Worm (Caenorhabditis elegans) whole organism, dauer: ENCODE measurements around the gene nuaf-3.
"Not testable (repeated sequence)": the region's sequence is repeated elsewhere in the genome, so short reads cannot be mapped to it uniquely, and the experiment has no call there.

Experiments
- unc-62 ChIP-seq: sonication (generic microtip); optimal IDR thresholded peaks from 2 replicates; lab custom pipeline; 2017; ENCODE audit warnings: missing biosample characterization, missing genetic modification reagents, missing genetic modification characterization

The nuaf-3 gene

ce11 chrIV:11174772-11175171, 9.3 kb upstream of the nuaf-3 start:
- TF ChIP-seq unc-62 (GFP tag; lab: Kevin White, UChicago): no peak

ce11 chrIV:11176967-11177366, 7.1 kb upstream of the nuaf-3 start, which contains the start of gene rap-3:
Gene rap-3 (plus strand): TSS chrIV:11177267.
- no peak for TF ChIP-seq unc-62 (GFP tag; lab: Kevin White, UChicago)

- TF ChIP-seq unc-62 (GFP tag; lab: Kevin White, UChicago): no peak
These were observed 5.6 kb upstream of the nuaf-3 start, which contains the start of gene C08F8.9 for ce11 chrIV:11178495-11178894. Gene C08F8.9 (minus strand): TSS chrIV:11178595.

- not testable (repeated sequence) for TF ChIP-seq unc-62 (GFP tag; lab: Kevin White, UChicago)
These were observed 4.9 kb upstream of the nuaf-3 start, which contains the start of gene cpt-2 for ce11 chrIV:11179123-11179740. Gene cpt-2 (plus strand): TSS chrIV:11179645.

DNA sequence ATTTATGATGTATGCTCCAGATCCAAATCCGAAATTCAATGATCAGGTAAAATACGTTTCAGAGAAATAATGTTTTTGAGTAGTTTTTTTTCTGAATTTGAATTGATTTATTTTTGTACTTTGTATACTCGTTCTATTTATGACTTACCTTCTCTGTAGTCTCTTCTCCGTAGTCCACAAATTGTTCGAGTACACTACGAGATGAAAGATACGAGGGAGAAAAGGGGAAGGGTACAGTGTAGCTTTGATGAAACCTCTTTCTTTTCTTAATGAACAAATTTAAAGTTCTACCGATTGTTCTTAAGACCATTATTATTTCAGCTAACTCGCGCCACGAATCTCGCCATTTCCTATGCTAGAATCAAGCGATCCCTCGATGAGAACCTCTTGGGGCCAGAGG, 4.0 kb upstream of the nuaf-3 start:
- TF ChIP-seq unc-62 (GFP tag; lab: Kevin White, UChicago): no peak

ce11 chrIV:11183013-11183412, 1.1 kb upstream of the nuaf-3 start, which contains the start of gene prx-14:
Gene prx-14 (plus strand): TSS chrIV:11183132.
- no peak for TF ChIP-seq unc-62 (GFP tag; lab: Kevin White, UChicago)

DNA sequence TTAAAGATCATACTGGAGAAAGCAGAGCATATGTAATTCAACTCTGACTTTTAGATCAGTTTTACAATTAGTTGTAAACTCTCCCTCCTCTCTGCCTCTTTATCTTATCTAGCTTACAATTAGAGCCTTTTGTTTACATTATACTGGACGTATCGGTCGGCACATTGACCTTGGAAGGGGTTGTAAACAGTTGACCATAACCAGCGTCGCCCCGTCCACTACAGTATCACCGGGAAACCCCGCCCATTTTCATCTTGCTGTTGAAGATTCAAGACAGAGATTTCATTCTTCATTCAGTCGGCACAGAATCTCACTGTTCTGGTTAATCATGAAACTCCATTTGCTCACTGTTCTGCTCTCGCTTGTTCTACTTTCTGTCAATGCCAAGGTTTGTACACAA, 2.6 kb downstream of the nuaf-3 start, which contains the start of gene sdz-27:
TSS of gene sdz-27 (plus strand) at position 301 of the 400 bp plus-strand sequence.
- TF ChIP-seq unc-62 (GFP tag; lab: Kevin White, UChicago): no peak

ce11 chrIV:11189411-11189810, 5.3 kb downstream of the nuaf-3 start, which contains the start of gene fbxb-79:
Gene fbxb-79 (minus strand): TSS chrIV:11189511.
- TF ChIP-seq unc-62 (GFP tag; lab: Kevin White, UChicago): no peak

- TF ChIP-seq unc-62 (GFP tag; lab: Kevin White, UChicago): not testable (repeated sequence)
These were observed 14.9 kb downstream of the nuaf-3 start, which contains the start of gene R07H5.16 for ce11 chrIV:11198983-11199382. Gene R07H5.16 (plus strand): TSS chrIV:11199330.

DNA sequence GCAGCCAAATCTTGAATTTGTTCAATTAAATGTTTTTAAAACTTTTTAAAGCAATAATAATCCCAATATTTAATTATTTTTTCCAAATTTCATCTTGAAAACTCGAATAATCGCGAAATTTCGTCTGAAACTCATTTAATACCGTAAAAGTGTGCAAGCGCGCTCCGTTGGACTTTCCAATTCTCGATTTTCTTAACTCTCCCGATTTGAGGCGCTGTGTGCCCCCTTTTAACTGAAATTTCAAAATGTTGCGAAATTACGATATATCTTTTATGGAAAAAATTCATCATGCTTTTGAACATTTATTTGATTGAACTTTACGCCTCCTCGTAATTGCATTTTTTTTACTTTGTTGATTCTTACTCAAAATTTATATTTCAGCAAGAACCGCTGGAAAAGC, 18.3 kb downstream of the nuaf-3 start, which contains the start of gene R07H5.11:
TSS of gene R07H5.11 (plus strand) at position 380 of the 400 bp plus-strand sequence.
- TF ChIP-seq unc-62 (GFP tag; lab: Kevin White, UChicago): not testable (repeated sequence)

- no peak for TF ChIP-seq unc-62 (GFP tag; lab: Kevin White, UChicago)
These were observed 23.1 kb downstream of the nuaf-3 start, which contains the start of gene R07H5.9 for ce11 chrIV:11207186-11207585. Gene R07H5.9 (plus strand): TSS chrIV:11207486.

DNA sequence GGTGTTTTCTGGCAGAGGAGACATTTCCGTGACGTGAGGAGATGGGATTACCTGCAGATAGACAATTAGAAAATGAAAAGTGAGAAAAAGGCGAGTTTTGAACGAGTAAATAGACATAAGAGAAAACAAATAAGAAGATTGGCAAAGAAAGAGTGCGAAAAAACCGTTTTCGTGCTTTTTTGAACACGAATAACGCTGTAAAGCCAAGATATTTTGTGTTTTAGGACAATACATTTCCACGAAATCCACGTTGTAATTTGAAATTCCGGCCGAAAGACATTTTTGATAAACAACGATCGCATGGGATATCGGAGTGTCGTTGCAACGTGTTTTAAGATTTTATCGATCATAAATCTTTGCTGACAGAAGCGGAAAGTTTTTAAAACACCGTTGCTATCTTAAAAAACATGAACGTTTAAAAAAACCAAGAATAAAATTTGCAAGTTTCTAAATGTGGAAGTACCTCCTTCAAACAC, 26.7 kb downstream of the nuaf-3 start, which contains the start of gene adk-1:
TSS of gene adk-1 (minus strand) at position 51 of the 476 bp plus-strand sequence.
- no peak for TF ChIP-seq unc-62 (GFP tag; lab: Kevin White, UChicago)

DNA sequence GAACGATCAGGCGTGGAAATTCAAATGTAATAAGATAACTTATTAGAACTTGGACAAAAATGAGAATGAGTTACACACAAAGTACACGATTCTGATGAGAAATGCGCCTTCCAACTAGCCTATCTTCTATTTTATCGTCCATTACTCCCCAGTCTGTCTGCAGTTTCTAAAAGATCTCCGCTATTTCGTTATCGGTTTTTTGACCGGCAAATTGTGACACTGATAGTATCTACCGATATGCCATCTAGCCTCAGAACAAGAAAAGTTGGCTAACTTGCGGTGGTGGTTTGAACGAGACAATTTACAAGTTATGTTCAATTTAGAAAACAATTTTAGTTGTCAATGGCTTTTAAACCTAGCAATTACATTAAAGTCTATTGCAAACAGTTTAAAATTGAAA, 27.5 kb downstream of the nuaf-3 start:
- no peak for TF ChIP-seq unc-62 (GFP tag; lab: Kevin White, UChicago)

DNA sequence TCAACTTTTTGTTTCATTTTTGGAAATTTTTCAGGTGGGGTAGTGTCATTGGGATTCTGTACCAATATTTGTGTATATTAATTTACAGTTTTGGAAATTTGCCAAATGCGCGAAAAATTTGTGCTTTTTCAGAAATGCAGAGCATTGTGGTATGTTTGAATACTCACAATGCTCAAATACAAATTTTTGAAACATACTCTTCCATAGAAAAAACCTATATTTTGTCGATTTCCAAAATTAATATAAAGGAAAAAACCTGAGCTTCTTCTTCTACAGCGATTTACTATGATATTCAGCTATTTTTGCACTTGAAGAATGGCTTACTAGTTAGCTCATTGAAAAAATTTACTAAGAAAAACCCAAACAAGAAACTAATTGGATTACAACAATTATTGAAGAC, 28.9 kb downstream of the nuaf-3 start:
- TF ChIP-seq unc-62 (GFP tag; lab: Kevin White, UChicago): no peak

DNA sequence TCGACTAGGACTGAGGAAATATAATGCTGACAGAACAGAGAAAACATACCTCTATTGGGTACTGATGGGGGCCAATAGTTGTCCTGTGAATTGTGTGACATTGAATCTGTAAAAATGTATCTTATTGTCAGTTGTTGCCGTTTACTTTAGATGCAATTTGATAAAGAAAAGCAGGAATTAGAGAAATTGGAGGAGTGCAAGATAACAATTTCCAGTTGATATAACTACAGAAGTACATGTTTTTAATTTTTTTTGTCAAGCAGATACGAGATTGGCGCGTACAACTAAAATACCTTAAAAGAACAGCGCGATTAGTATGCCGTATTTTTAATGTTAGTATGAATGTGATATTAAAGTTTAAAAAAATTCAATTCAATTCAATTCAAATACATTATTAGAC, 33.9 kb downstream of the nuaf-3 start, which contains the start of gene zip-6:
TSS of gene zip-6 (minus strand) at position 101 of the 400 bp plus-strand sequence.
- no peak for TF ChIP-seq unc-62 (GFP tag; lab: Kevin White, UChicago)

DNA sequence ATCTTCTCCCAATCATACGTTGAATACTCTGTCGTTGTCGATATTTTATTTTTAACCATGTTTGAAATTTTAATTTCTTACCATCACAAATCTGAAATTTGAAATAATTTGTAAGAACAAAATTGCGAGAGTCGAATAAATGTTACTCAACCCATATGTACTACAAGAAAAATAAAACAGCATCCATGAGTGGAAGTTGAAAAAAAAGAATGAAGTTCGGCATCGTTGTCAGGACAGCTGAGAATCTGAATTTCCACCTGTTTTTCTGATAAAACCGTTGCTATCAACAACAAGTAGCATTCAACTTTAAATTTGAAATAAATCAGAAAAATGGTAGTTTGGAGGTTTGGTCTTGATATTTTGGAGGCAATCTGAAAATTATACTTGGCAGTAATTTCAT, 39.8 kb downstream of the nuaf-3 start, which contains the start of gene C29F4.3:
TSS of gene C29F4.3 (minus strand) at position 101 of the 400 bp plus-strand sequence.
- no peak for TF ChIP-seq unc-62 (GFP tag; lab: Kevin White, UChicago)
